Fruit fly (Drosophila melanogaster): Measurements from ENCODE around the gene CG32450.

The CG32450 gene

dm6 chr3L:22372347-22372974 is 42.9 kb downstream of the CG32450 start:
- TF ChIP-seq CG5204 (GFP tag; optimal IDR thresholded peaks at IDR 0.05) (no peak), cic (GFP tag; optimal IDR thresholded peaks at IDR 0.05) (no peak), ovo (GFP tag; optimal IDR thresholded peaks at IDR 0.05) (no peak), CG14711 (tag; optimal IDR thresholded peaks at IDR 0.05) (no peak), CG33017 (tag; optimal IDR thresholded peaks at IDR 0.05) (no peak), Mnt (GFP tag; optimal IDR thresholded peaks at IDR 0.05) (no peak), kay (GFP tag; ENCODE audit: borderline replicate concordance) (no peak), bab1 (GFP tag; optimal IDR thresholded peaks at IDR 0.05) (no peak), pad (GFP tag; optimal IDR thresholded peaks at IDR 0.05) (no peak), CG7045 (GFP tag; optimal IDR thresholded peaks at IDR 0.05) (no peak), CG11617 (GFP tag; optimal IDR thresholded peaks at IDR 0.05) (no peak), CG12768 (GFP tag; optimal IDR thresholded peaks at IDR 0.05) (no peak), tj (GFP tag; optimal IDR thresholded peaks at IDR 0.05) (no peak), toe (GFP tag; optimal IDR thresholded peaks at IDR 0.05) (no peak), Clk (GFP tag; optimal IDR thresholded peaks at IDR 0.05) (no peak), Hr96 (GFP tag; optimal IDR thresholded peaks at IDR 0.05) (no peak)

dm6 chr3L:22376783-22377182 is 47.2 kb downstream of the CG32450 start:
- TF ChIP-seq CG1620 (GFP tag; optimal IDR thresholded peaks at IDR 0.05) = no peak
- TF ChIP-seq CG11617 (GFP tag; optimal IDR thresholded peaks at IDR 0.05) = no peak

dm6 chr3L:22377484-22377883 is 47.9 kb downstream of the CG32450 start:
- TF ChIP-seq CG14711 (tag; optimal IDR thresholded peaks at IDR 0.05) (no peak), CG5204 (GFP tag; optimal IDR thresholded peaks at IDR 0.05) (no peak), kay (GFP tag; ENCODE audit: borderline replicate concordance) (no peak), Mnt (GFP tag; optimal IDR thresholded peaks at IDR 0.05) (no peak)

- TF ChIP-seq CG7045 (GFP tag; optimal IDR thresholded peaks at IDR 0.05) = no peak
- TF ChIP-seq CG14711 (tag; optimal IDR thresholded peaks at IDR 0.05) = no peak
Observed at dm6 chr3L:22378769-22379168, 49.2 kb downstream of the CG32450 start.

Data from whole organism, adult.